Worm (Caenorhabditis elegans) whole organism, young adult: ENCODE data around the gene pqn-41.

Source experiments
- T07F8.4 ChIP-seq: sonication (generic microtip); optimal IDR thresholded peaks from 2 replicates; lab custom pipeline; 2016; ENCODE audit warnings: mild to moderate bottlenecking, missing genetic modification characterization, moderate library complexity, missing compliant biosample characterization
- Y53F4B.3 ChIP-seq: fragments of 200-800 bp; sonication (Bioruptor generic); IDR thresholded peaks from 2 replicates; pipeline ENCODE4 v1.3.6; 2022; ENCODE audit warnings: missing genetic modification reagents, missing genetic modification characterization, missing compliant biosample characterization
- ama-1 ChIP-seq, 3 experiments: fragments of 150-350 bp in 1 of 3; sonication (generic microtip) in 2 of 3; optimal IDR thresholded peaks; 2 replicates each; lab custom pipeline; 2014 to 2018; ENCODE audit warnings: missing biosample characterization in 2 of 3, missing genetic modification characterization in 2 of 3, missing genetic modification reagents in 2 of 3
- attf-3 ChIP-seq: fragments of 200-800 bp; sonication (Bioruptor generic); conservative IDR thresholded peaks from 2 replicates; pipeline ENCODE4 v1.3.6; 2022; ENCODE audit warnings: missing genetic modification reagents, missing genetic modification characterization, missing compliant biosample characterization
- ceh-79 ChIP-seq: sonication (generic microtip); optimal IDR thresholded peaks from 2 replicates; lab custom pipeline; 2017; ENCODE audit warnings: mild to moderate bottlenecking, missing genetic modification characterization, missing compliant biosample characterization
- him-1 ChIP-seq: sonication (generic microtip); optimal IDR thresholded peaks from 2 replicates; lab custom pipeline; 2016; ENCODE audit warnings: missing genotype, missing genetic modification reagents, missing genetic modification characterization, missing compliant biosample characterization
- lsl-1 ChIP-seq: fragments of 200-800 bp; sonication (Bioruptor generic); optimal IDR thresholded peaks from 2 replicates; lab custom pipeline; 2018; ENCODE audit warnings: mild to moderate bottlenecking, missing genetic modification characterization, moderate library complexity, missing compliant biosample characterization
- nfyb-1 ChIP-seq: fragments of 200-800 bp; sonication (Bioruptor generic); IDR thresholded peaks from 2 replicates; pipeline ENCODE4 v1.3.6; 2022; ENCODE audit warnings: missing genetic modification reagents, missing genetic modification characterization, missing compliant biosample characterization
- pha-4 ChIP-seq: fragments of 150-350 bp; sonication (generic microtip); optimal IDR thresholded peaks from 2 replicates; lab custom pipeline; 2014; ENCODE audit warnings: missing biosample characterization, missing genetic modification reagents, missing genetic modification characterization
- rec-8 ChIP-seq, 2 experiments: sonication (generic microtip); optimal IDR thresholded peaks; 2 replicates each; lab custom pipeline; 2016; ENCODE audit warnings: mild to moderate bottlenecking in 2 of 2, missing genetic modification characterization in 2 of 2, missing genetic modification reagents in 2 of 2, missing genotype in 2 of 2, missing biosample characterization in 1 of 2, missing compliant biosample characterization in 1 of 2, moderate library complexity in 1 of 2
- sdz-38 ChIP-seq: sonication (generic microtip); optimal IDR thresholded peaks from 2 replicates; lab custom pipeline; 2016; ENCODE audit warnings: missing genotype, missing genetic modification characterization, missing compliant biosample characterization
- tbp1 ChIP-seq: fragments of 200-800 bp; sonication (Bioruptor generic); optimal IDR thresholded peaks from 2 replicates; lab custom pipeline; 2018; ENCODE audit warnings: mild to moderate bottlenecking, missing genetic modification characterization, missing compliant biosample characterization
- zim-3 ChIP-seq: sonication (generic microtip); optimal IDR thresholded peaks from 2 replicates; lab custom pipeline; 2017; ENCODE audit warnings: mild to moderate bottlenecking, missing genetic modification characterization, moderate library complexity, missing compliant biosample characterization

DNA sequence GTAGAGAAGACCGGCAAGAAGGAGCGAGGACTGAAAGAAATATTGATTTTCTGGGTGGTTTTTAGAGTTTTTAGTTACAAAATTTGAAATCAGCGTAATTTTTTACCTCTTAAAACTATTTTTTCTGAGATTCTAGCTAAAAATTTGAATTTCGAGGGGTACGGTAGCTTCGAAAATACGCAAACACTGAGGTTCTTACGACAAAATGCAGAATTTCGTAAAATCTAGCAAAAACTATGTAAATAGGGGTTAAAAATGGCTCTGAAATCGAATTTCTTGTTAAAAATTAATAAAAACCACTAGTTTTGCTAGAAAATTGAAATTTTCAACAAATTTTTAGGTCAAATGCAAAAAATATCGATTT lies 33.8 kb downstream of the pqn-41 start:
- TF ChIP-seq tbp1 (GFP tag; lab: Kevin White, UChicago) (no peak), sdz-38 (tag; lab: Kevin White, UChicago) (no peak), lsl-1 (peak; percentile 26), him-1 (peak; percentile 85), ama-1 (optimal IDR thresholded peaks at IDR 0.05; lab: Kevin White, UChicago) (no peak), ama-1 (GFP tag; optimal IDR thresholded peaks at IDR 0.05; lab: Kevin White, UChicago) (no peak), nfyb-1 (no peak), pha-4 (no peak), rec-8 (tag; optimal IDR thresholded peaks at IDR 0.05; lab: Kevin White, UChicago) (no peak), T07F8.4 (no peak), zim-3 (tag; lab: Kevin White, UChicago) (no peak), Y53F4B.3 (GFP tag; lab: Robert Waterston, UW) (no peak), attf-3 (GFP tag; lab: Robert Waterston, UW) (no peak), ceh-79 (no peak)
